Worm (Caenorhabditis elegans): ENCODE measurements around the gene C27F2.7.

- no peak for TF ChIP-seq dve-1 (tag; optimal IDR thresholded peaks at IDR 0.05)
- no peak for TF ChIP-seq F13H6.1 (tag; optimal IDR thresholded peaks at IDR 0.05)
- no peak for TF ChIP-seq ceh-30 (tag; optimal IDR thresholded peaks at IDR 0.05)
- no peak for TF ChIP-seq pha-4 (tag; optimal IDR thresholded peaks at IDR 0.05)
- TF ChIP-seq ceh-45 (GFP tag; IDR thresholded peaks at IDR 0.05) = no peak
- no peak for TF ChIP-seq lim-6 (tag; optimal IDR thresholded peaks at IDR 0.05)
Observed at ce11 chrIII:4998111-4998859, 14.0 kb upstream of the C27F2.7 start, which contains the start of gene tmem-131.

All from whole organism, late embryonic.